Worm (Caenorhabditis elegans) whole organism, L4 larva: ENCODE measurements around the gene cyp-25A2.

Source experiments
- F10B5.3 ChIP-seq: sonication (generic microtip); optimal IDR thresholded peaks from 2 replicates; lab custom pipeline; 2016; ENCODE audit warnings: mild to moderate bottlenecking, missing genetic modification characterization, missing compliant biosample characterization
- F26F4.8 ChIP-seq: fragments of 200-800 bp; sonication (Bioruptor generic); conservative IDR thresholded peaks from 2 replicates; pipeline ENCODE4 v1.3.6; 2022; ENCODE audit warnings: missing genetic modification characterization, missing compliant biosample characterization
- F44E2.7 ChIP-seq: fragments of 200-800 bp; sonication (Bioruptor generic); IDR thresholded peaks from 2 replicates; pipeline ENCODE4 v2.1.2; 2022; ENCODE audit warnings: missing genetic modification characterization, missing compliant biosample characterization
- R02D3.7 ChIP-seq: fragments of 150-350 bp; sonication (generic microtip); optimal IDR thresholded peaks from 3 replicates; lab custom pipeline; 2014; ENCODE audit warnings: missing biosample characterization, missing genetic modification characterization
- ZK546.5 ChIP-seq, 2 experiments: sonication (generic microtip); optimal IDR thresholded peaks; 2 replicates each; lab custom pipeline; 2017; ENCODE audit warnings: missing biosample characterization in 2 of 2, missing genetic modification characterization in 2 of 2
- attf-4 ChIP-seq: sonication (generic microtip); optimal IDR thresholded peaks from 3 replicates; lab custom pipeline; 2017; ENCODE audit warnings: missing biosample characterization, missing genetic modification characterization
- ceh-32 ChIP-seq: sonication (generic microtip); optimal IDR thresholded peaks from 2 replicates; lab custom pipeline; 2016; ENCODE audit warnings: mild to moderate bottlenecking, missing genetic modification characterization, missing compliant biosample characterization; ENCODE audit not compliant: poor library complexity
- ceh-44 ChIP-seq: fragments of 200-800 bp; sonication (Bioruptor generic); IDR thresholded peaks from 2 replicates; pipeline ENCODE4 v1.3.6; 2022; ENCODE audit warnings: missing genetic modification reagents, missing genetic modification characterization, missing compliant biosample characterization
- ceh-62 ChIP-seq: sonication (generic microtip); optimal IDR thresholded peaks from 2 replicates; lab custom pipeline; 2017; ENCODE audit warnings: missing biosample characterization, missing genetic modification characterization
- ces-1 ChIP-seq: fragments of 150-350 bp; sonication (generic microtip); optimal IDR thresholded peaks from 4 replicates; lab custom pipeline; 2014; ENCODE audit warnings: missing biosample characterization, missing genetic modification reagents, missing genetic modification characterization
- cey-2 ChIP-seq: sonication (generic microtip); optimal IDR thresholded peaks from 3 replicates; lab custom pipeline; 2017; ENCODE audit warnings: missing genetic modification characterization, mild to moderate bottlenecking, missing compliant biosample characterization, antibody characterized with exemption, borderline replicate concordance; ENCODE audit not compliant: insufficient read depth
- daf-16 ChIP-seq, 3 experiments: sonication (generic microtip); optimal IDR thresholded peaks; 2 replicates each; lab custom pipeline; 2016 to 2017; ENCODE audit warnings: missing genetic modification characterization in 3 of 3, missing genetic modification reagents in 3 of 3, mild to moderate bottlenecking in 2 of 3, missing compliant biosample characterization in 2 of 3, missing biosample characterization in 1 of 3, moderate library complexity in 1 of 3
- daf-19 ChIP-seq: fragments of 200-800 bp; sonication (Bioruptor generic); conservative IDR thresholded peaks from 2 replicates; pipeline ENCODE4 v1.3.6; 2022; ENCODE audit warnings: missing genetic modification characterization, missing compliant biosample characterization
- dpl-1 ChIP-seq: fragments of 150-350 bp; optimal IDR thresholded peaks from 2 replicates; lab custom pipeline; 2014; ENCODE audit warnings: missing biosample characterization, missing genetic modification reagents, missing genetic modification characterization
- fkh-10 ChIP-seq: fragments of 150-350 bp; optimal IDR thresholded peaks from 2 replicates; lab custom pipeline; 2014; ENCODE audit warnings: missing biosample characterization, missing genetic modification reagents, missing genetic modification characterization
- hif-1 ChIP-seq, 2 experiments: sonication (generic microtip); optimal IDR thresholded peaks; 2 replicates each; lab custom pipeline; 2016 to 2017; ENCODE audit warnings: missing compliant biosample characterization in 2 of 2, missing genetic modification characterization in 2 of 2, missing genetic modification reagents in 2 of 2, missing genotype in 2 of 2, mild to moderate bottlenecking in 1 of 2
- hlh-30 ChIP-seq: sonication (generic microtip); optimal IDR thresholded peaks from 2 replicates; lab custom pipeline; 2017; ENCODE audit warnings: antibody characterized with exemption, mild to moderate bottlenecking, missing genetic modification characterization, missing compliant biosample characterization; ENCODE audit not compliant: insufficient read depth
- hmg-1.1 ChIP-seq: fragments of 200-800 bp; sonication (Bioruptor generic); IDR thresholded peaks from 2 replicates; pipeline ENCODE4 v1.3.6; 2022; ENCODE audit warnings: missing genetic modification reagents, missing genetic modification characterization, missing compliant biosample characterization
- lin-13 ChIP-seq: fragments of 150-350 bp; optimal IDR thresholded peaks from 2 replicates; lab custom pipeline; 2014; ENCODE audit warnings: missing biosample characterization, missing genetic modification reagents, missing genetic modification characterization
- lin-15B ChIP-seq: fragments of 150-350 bp; sonication (generic microtip); optimal IDR thresholded peaks from 3 replicates; lab custom pipeline; 2014; ENCODE audit warnings: missing biosample characterization, missing genetic modification characterization
- lin-38 ChIP-seq: fragments of 200-800 bp; sonication (Bioruptor generic); IDR thresholded peaks from 2 replicates; pipeline ENCODE4 v1.3.6; 2022; ENCODE audit warnings: missing genetic modification reagents, missing genetic modification characterization, missing compliant biosample characterization
- lin-39 ChIP-seq: fragments of 150-350 bp; optimal IDR thresholded peaks from 2 replicates; lab custom pipeline; 2014; ENCODE audit warnings: missing biosample characterization, missing genetic modification reagents, missing genetic modification characterization
- lsy-2 ChIP-seq, 2 experiments: fragments of 150-350 bp in 1 of 2; sonication (generic microtip) in 1 of 2; optimal IDR thresholded peaks; 2 replicates each; lab custom pipeline; 2014 to 2017; ENCODE audit warnings: missing biosample characterization in 2 of 2, missing genetic modification characterization in 2 of 2
- mdl-1 ChIP-seq, 2 experiments: fragments of 150-350 bp in 1 of 2; sonication (generic microtip) in 1 of 2; optimal IDR thresholded peaks; 2 replicates each; lab custom pipeline; 2014 to 2017; ENCODE audit warnings: missing biosample characterization in 2 of 2, missing genetic modification characterization in 2 of 2
- mdt-29 ChIP-seq: fragments of 200-800 bp; sonication (Bioruptor generic); IDR thresholded peaks from 2 replicates; pipeline ENCODE4 v1.3.6; 2022; ENCODE audit warnings: missing genetic modification reagents, missing genetic modification characterization, missing compliant biosample characterization
- mep-1 ChIP-seq: fragments of 150-350 bp; sonication (generic microtip); optimal IDR thresholded peaks from 3 replicates; lab custom pipeline; 2014; ENCODE audit warnings: missing biosample characterization, missing genetic modification characterization
- mxl-3 ChIP-seq: fragments of 200-800 bp; sonication (Bioruptor generic); optimal IDR thresholded peaks from 2 replicates; lab custom pipeline; 2018; ENCODE audit warnings: mild to moderate bottlenecking, missing genetic modification characterization, missing compliant biosample characterization
- nhr-11 ChIP-seq: fragments of 150-350 bp; optimal IDR thresholded peaks from 2 replicates; lab custom pipeline; 2014; ENCODE audit warnings: missing biosample characterization, missing genetic modification characterization
- nhr-111 ChIP-seq: fragments of 200-800 bp; sonication (Bioruptor generic); optimal IDR thresholded peaks from 2 replicates; lab custom pipeline; 2018; ENCODE audit warnings: mild to moderate bottlenecking, missing genetic modification characterization, missing compliant biosample characterization
- nhr-48 ChIP-seq: sonication (generic microtip); optimal IDR thresholded peaks from 2 replicates; lab custom pipeline; 2016; ENCODE audit warnings: mild to moderate bottlenecking, missing genetic modification characterization, missing compliant biosample characterization
- nhr-6 ChIP-seq: fragments of 150-350 bp; optimal IDR thresholded peaks from 2 replicates; lab custom pipeline; 2014; ENCODE audit warnings: missing biosample characterization, missing genetic modification characterization
- nhr-76 ChIP-seq: fragments of 150-350 bp; optimal IDR thresholded peaks from 2 replicates; lab custom pipeline; 2014; ENCODE audit warnings: missing biosample characterization, missing genetic modification characterization
- nhr-77 ChIP-seq: fragments of 150-350 bp; optimal IDR thresholded peaks from 2 replicates; lab custom pipeline; 2014; ENCODE audit warnings: missing biosample characterization, missing genetic modification characterization
- pha-4 ChIP-seq, 2 experiments: fragments of 150-350 bp in 1 of 2; fragments of 200-800 bp in 1 of 2; sonication (Bioruptor generic) in 1 of 2; IDR thresholded peaks in 1 of 2; optimal IDR thresholded peaks in 1 of 2; 2 replicates each; pipeline versions ENCODE4 v1.3.6 to Lab custom; 2014 to 2022; ENCODE audit warnings: missing genetic modification characterization in 2 of 2, missing genetic modification reagents in 2 of 2, missing biosample characterization in 1 of 2, missing compliant biosample characterization in 1 of 2
- php-3 ChIP-seq: fragments of 200-800 bp; sonication (Bioruptor generic); IDR thresholded peaks from 2 replicates; pipeline ENCODE4 v1.3.6; 2022; ENCODE audit warnings: missing genetic modification reagents, missing genetic modification characterization, missing compliant biosample characterization
- rbr-2 ChIP-seq: sonication (generic microtip); optimal IDR thresholded peaks from 2 replicates; lab custom pipeline; 2016; ENCODE audit warnings: missing genotype, missing genetic modification characterization, missing compliant biosample characterization
- saeg-2 ChIP-seq: fragments of 200-800 bp; sonication (Bioruptor generic); IDR thresholded peaks from 2 replicates; pipeline ENCODE4 v1.3.6; 2022; ENCODE audit warnings: missing genetic modification reagents, missing genetic modification characterization, missing compliant biosample characterization
- skn-1 ChIP-seq: fragments of 150-350 bp; optimal IDR thresholded peaks from 2 replicates; lab custom pipeline; 2014; ENCODE audit warnings: missing biosample characterization, missing genetic modification characterization
- spr-1 ChIP-seq: sonication (generic microtip); optimal IDR thresholded peaks from 2 replicates; lab custom pipeline; 2016; ENCODE audit warnings: mild to moderate bottlenecking, missing genetic modification characterization, missing compliant biosample characterization
- spr-3 ChIP-seq: fragments of 200-800 bp; sonication (Bioruptor generic); optimal IDR thresholded peaks from 2 replicates; lab custom pipeline; 2018; ENCODE audit warnings: mild to moderate bottlenecking, missing genetic modification characterization, missing compliant biosample characterization
- tra-1 ChIP-seq: fragments of 200-800 bp; sonication (Bioruptor generic); IDR thresholded peaks from 2 replicates; pipeline ENCODE4 v1.3.6; 2022; ENCODE audit warnings: missing genetic modification reagents, missing genetic modification characterization, missing compliant biosample characterization
- unc-130 ChIP-seq: sonication (generic microtip); optimal IDR thresholded peaks from 2 replicates; lab custom pipeline; 2016; ENCODE audit warnings: missing genetic modification reagents, missing genetic modification characterization, missing compliant biosample characterization
- unc-39 ChIP-seq: sonication (generic microtip); optimal IDR thresholded peaks from 2 replicates; lab custom pipeline; 2017; ENCODE audit warnings: missing biosample characterization, missing genetic modification characterization
- unc-62 ChIP-seq, 3 experiments: fragments of 150-350 bp in 1 of 3; sonication (generic microtip); optimal IDR thresholded peaks in 2 of 3; peaks in 1 of 3; 1 replicate in 1 of 3; 2 replicates in 2 of 3; lab custom pipeline; 2014 to 2017; ENCODE audit warnings: missing biosample characterization in 3 of 3, missing genetic modification characterization in 3 of 3, missing genetic modification reagents in 3 of 3, missing genotype in 1 of 3
- vab-7 ChIP-seq: fragments of 200-800 bp; sonication (Bioruptor generic); IDR thresholded peaks from 2 replicates; pipeline ENCODE4 v1.3.6; 2022; ENCODE audit warnings: missing genetic modification reagents, missing genetic modification characterization, missing compliant biosample characterization
- zfp-2 ChIP-seq: sonication (generic microtip); optimal IDR thresholded peaks from 2 replicates; lab custom pipeline; 2016; ENCODE audit warnings: mild to moderate bottlenecking, missing genetic modification characterization, missing compliant biosample characterization
- zfp-3 ChIP-seq: fragments of 200-800 bp; sonication (Bioruptor generic); conservative IDR thresholded peaks from 2 replicates; pipeline ENCODE4 v1.3.6; 2022; ENCODE audit warnings: missing genetic modification reagents, missing genetic modification characterization, missing compliant biosample characterization
- zip-2 ChIP-seq: fragments of 150-350 bp; optimal IDR thresholded peaks from 2 replicates; lab custom pipeline; 2014; ENCODE audit warnings: missing biosample characterization, missing genetic modification characterization

The cyp-25A2 gene

DNA sequence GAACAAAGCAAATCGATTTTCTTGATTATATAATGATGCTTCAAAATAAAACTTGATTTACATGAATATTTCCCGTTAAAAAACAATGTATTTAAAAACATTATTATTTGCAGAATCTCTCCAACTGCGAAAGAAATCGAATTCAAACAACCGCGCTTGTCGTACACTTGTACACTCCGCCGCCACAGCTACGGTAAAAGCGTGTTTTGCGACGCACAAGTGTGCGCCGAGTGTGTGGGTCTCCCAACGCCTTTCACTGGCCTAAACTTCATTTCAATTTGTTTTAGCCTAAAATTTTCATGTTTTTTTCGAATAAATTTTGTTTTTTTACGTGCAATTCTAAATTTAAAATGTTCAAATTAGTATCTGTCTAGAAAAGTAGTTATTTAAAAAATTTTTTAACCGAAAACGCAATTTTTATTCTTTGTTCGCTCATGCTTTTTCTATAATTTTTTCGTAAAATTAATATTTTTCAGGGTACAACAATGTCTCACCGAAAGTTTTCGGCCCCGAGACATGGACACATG is 32.4 kb downstream of the cyp-25A2 start, which contains the start of gene rpl-3 (continued):
- TF ChIP-seq zfp-3 (GFP tag; lab: Robert Waterston, UW) (peak; percentile 100), cey-2 (tag; lab: Kevin White, UChicago) (peak; percentile 97), mdl-1 (tag; optimal IDR thresholded peaks at IDR 0.05; lab: Kevin White, UChicago) (peak; percentile 82 to 98), ces-1 (GFP tag; lab: Kevin White, UChicago) (peak; percentile 98), lin-38 (GFP tag; lab: Robert Waterston, UW) (peak; percentile 100), daf-16 (GFP tag; optimal IDR thresholded peaks at IDR 0.05; lab: Kevin White, UChicago) (peak; percentile 98 to 99), daf-16 (tag; optimal IDR thresholded peaks at IDR 0.05; lab: Kevin White, UChicago) (peak; percentile 98), lin-13 (peak; percentile 100), unc-39 (tag; lab: Kevin White, UChicago) (peak; percentile 60), unc-62 (GFP tag; optimal IDR thresholded peaks at IDR 0.05 in 1 of 2; lab: Kevin White, UChicago) (peak; percentile 71 to 100), unc-62 (tag; optimal IDR thresholded peaks at IDR 0.05; lab: Kevin White, UChicago) (peak; percentile 98), spr-1 (tag; lab: Kevin White, UChicago) (peak; percentile 99), daf-19 (peak; percentile 100), tra-1 (GFP tag; lab: Robert Waterston, UW) (peak; percentile 100), attf-4 (tag; lab: Kevin White, UChicago) (peak; percentile 85), zfp-2 (tag; lab: Kevin White, UChicago) (peak; percentile 95), R02D3.7 (tag; lab: Kevin White, UChicago) (peak; percentile 68), skn-1 (tag; lab: Kevin White, UChicago) (peak; percentile 100), lin-15B (tag; lab: Kevin White, UChicago) (peak; percentile 99), nhr-111 (peak; percentile 100), rbr-2 (peak; percentile 100), saeg-2 (peak; percentile 100), mxl-3 (GFP tag; lab: Kevin White, UChicago) (peak; percentile 99), ceh-32 (tag; lab: Kevin White, UChicago) (peak; percentile 94), F44E2.7 (GFP tag; lab: Robert Waterston, UW) (peak; percentile 99), nhr-48 (tag; lab: Kevin White, UChicago) (peak; percentile 99), fkh-10 (peak; percentile 100), lin-39 (peak; percentile 95), ZK546.5 (tag; optimal IDR thresholded peaks at IDR 0.05; lab: Kevin White, UChicago) (peak in 1 of 2 experiments; percentile 93), ceh-62 (tag; lab: Kevin White, UChicago) (no peak), hif-1 (tag; optimal IDR thresholded peaks at IDR 0.05; lab: Kevin White, UChicago) (peak; percentile 96 to 99), lsy-2 (tag; optimal IDR thresholded peaks at IDR 0.05; lab: Kevin White, UChicago) (peak; percentile 100), nhr-11 (tag; lab: Kevin White, UChicago) (peak; percentile 100), pha-4 (GFP tag; IDR thresholded peaks at IDR 0.05; lab: Robert Waterston, UW) (peak; percentile 99), pha-4 (tag; optimal IDR thresholded peaks at IDR 0.05; lab: Kevin White, UChicago) (peak; percentile 87), hmg-1.1 (GFP tag; lab: Robert Waterston, UW) (peak; percentile 100), nhr-76 (tag; lab: Kevin White, UChicago) (peak; percentile 92), mep-1 (tag; lab: Kevin White, UChicago) (peak; percentile 100), F10B5.3 (tag; lab: Kevin White, UChicago) (peak; percentile 96), F26F4.8 (peak; percentile 83), nhr-77 (tag; lab: Kevin White, UChicago) (peak; percentile 100), dpl-1 (peak; percentile 100), unc-130 (GFP tag; lab: Kevin White, UChicago) (peak; percentile 99), php-3 (peak; percentile 100), spr-3 (GFP tag; lab: Kevin White, UChicago) (peak; percentile 100), nhr-6 (peak; percentile 100), ceh-44 (GFP tag; lab: Robert Waterston, UW) (peak; percentile 99), hlh-30 (tag; lab: Kevin White, UChicago) (peak; percentile 99), zip-2 (peak; percentile 97), vab-7 (GFP tag; lab: Robert Waterston, UW) (peak; percentile 100), mdt-29 (GFP tag; lab: Robert Waterston, UW) (peak; percentile 99)
